Worm (Caenorhabditis elegans) whole organism, L3 larva: ENCODE data around the gene fbxb-58.

ENCODE experiments used
- ZK546.5 ChIP-seq: sonication (generic microtip); optimal IDR thresholded peaks from 2 replicates; lab custom pipeline; 2017; ENCODE audit warnings: missing biosample characterization, missing genetic modification characterization
- aly-2 ChIP-seq: fragments of 150-350 bp; optimal IDR thresholded peaks from 2 replicates; lab custom pipeline; 2014; ENCODE audit warnings: missing biosample characterization, missing genetic modification characterization
- ama-1 ChIP-seq: fragments of 150-350 bp; optimal IDR thresholded peaks from 2 replicates; lab custom pipeline; 2018
- ceh-16 ChIP-seq: sonication (generic microtip); optimal IDR thresholded peaks from 2 replicates; lab custom pipeline; 2017; ENCODE audit warnings: missing biosample characterization, missing genetic modification characterization
- ceh-28 ChIP-seq: fragments of 150-350 bp; optimal IDR thresholded peaks from 2 replicates; lab custom pipeline; 2014; ENCODE audit warnings: missing biosample characterization, missing genetic modification reagents, missing genetic modification characterization
- ceh-9 ChIP-seq: sonication (generic microtip); optimal IDR thresholded peaks from 2 replicates; lab custom pipeline; 2018; ENCODE audit warnings: missing biosample characterization, missing genetic modification characterization
- daf-12 ChIP-seq: fragments of 150-350 bp; optimal IDR thresholded peaks from 2 replicates; lab custom pipeline; 2014; ENCODE audit warnings: missing biosample characterization, missing genetic modification reagents, missing genetic modification characterization
- egl-27 ChIP-seq: sonication (generic microtip); optimal IDR thresholded peaks from 4 replicates; lab custom pipeline; 2017; ENCODE audit warnings: missing biosample characterization, missing genetic modification reagents, missing genetic modification characterization
- egl-5 ChIP-seq: fragments of 150-350 bp; optimal IDR thresholded peaks from 2 replicates; lab custom pipeline; 2017; ENCODE audit warnings: missing biosample characterization, missing genetic modification reagents, missing genetic modification characterization, inconsistent platforms
- elt-1 ChIP-seq: fragments of 150-350 bp; optimal IDR thresholded peaks from 2 replicates; lab custom pipeline; 2014; ENCODE audit warnings: missing biosample characterization, missing genetic modification characterization
- elt-2 ChIP-seq: sonication (generic microtip); optimal IDR thresholded peaks from 2 replicates; lab custom pipeline; 2016; ENCODE audit warnings: missing genetic modification reagents, mild to moderate bottlenecking, missing genetic modification characterization, missing compliant biosample characterization
- eor-1 ChIP-seq, 2 experiments: fragments of 150-350 bp; optimal IDR thresholded peaks; 2 replicates each; lab custom pipeline; 2014 to 2018; ENCODE audit warnings: missing biosample characterization in 2 of 2, missing genetic modification characterization in 2 of 2
- fkh-10 ChIP-seq: sonication (generic microtip); optimal IDR thresholded peaks from 2 replicates; lab custom pipeline; 2017; ENCODE audit warnings: missing biosample characterization, missing genetic modification reagents, missing genetic modification characterization
- fkh-2 ChIP-seq: fragments of 150-350 bp; optimal IDR thresholded peaks from 2 replicates; lab custom pipeline; 2014; ENCODE audit warnings: missing biosample characterization, missing genetic modification reagents, missing genetic modification characterization
- fos-1 ChIP-seq: fragments of 150-350 bp; optimal IDR thresholded peaks from 2 replicates; lab custom pipeline; 2014; ENCODE audit warnings: missing biosample characterization, missing genetic modification characterization
- hmg-11 ChIP-seq: sonication (generic microtip); optimal IDR thresholded peaks from 2 replicates; lab custom pipeline; 2016; ENCODE audit warnings: missing genetic modification characterization, missing compliant biosample characterization
- lin-15B ChIP-seq: fragments of 150-350 bp; optimal IDR thresholded peaks from 2 replicates; lab custom pipeline; 2014; ENCODE audit warnings: missing biosample characterization, missing genetic modification characterization
- lsy-12 ChIP-seq: sonication (generic microtip); optimal IDR thresholded peaks from 2 replicates; lab custom pipeline; 2016; ENCODE audit warnings: mild to moderate bottlenecking, missing genetic modification characterization, missing compliant biosample characterization
- mml-1 ChIP-seq: fragments of 150-350 bp; sonication (generic microtip); optimal IDR thresholded peaks from 3 replicates; lab custom pipeline; 2014; ENCODE audit warnings: missing biosample characterization, missing genetic modification characterization
- nhr-23 ChIP-seq: fragments of 150-350 bp; optimal IDR thresholded peaks from 2 replicates; lab custom pipeline; 2014; ENCODE audit warnings: missing biosample characterization, missing genetic modification reagents, missing genetic modification characterization
- nhr-237 ChIP-seq: fragments of 150-350 bp; optimal IDR thresholded peaks from 2 replicates; lab custom pipeline; 2014; ENCODE audit warnings: missing biosample characterization, missing genetic modification characterization
- nhr-25 ChIP-seq: sonication (generic microtip); optimal IDR thresholded peaks from 2 replicates; lab custom pipeline; 2017; ENCODE audit warnings: missing biosample characterization, missing genetic modification characterization
- nhr-28 ChIP-seq: fragments of 150-350 bp; optimal IDR thresholded peaks from 2 replicates; lab custom pipeline; 2014; ENCODE audit warnings: missing biosample characterization, missing genetic modification characterization
- nhr-67 ChIP-seq: fragments of 150-350 bp; optimal IDR thresholded peaks from 2 replicates; lab custom pipeline; 2014; ENCODE audit warnings: missing biosample characterization, missing genetic modification characterization
- nhr-76 ChIP-seq: fragments of 150-350 bp; sonication (generic microtip); optimal IDR thresholded peaks from 5 replicates; lab custom pipeline; 2014; ENCODE audit warnings: missing biosample characterization, missing genetic modification characterization
- nhr-77 ChIP-seq: fragments of 150-350 bp; optimal IDR thresholded peaks from 2 replicates; lab custom pipeline; 2014; ENCODE audit warnings: missing biosample characterization, missing genetic modification characterization
- pha-4 ChIP-seq: fragments of 150-350 bp; optimal IDR thresholded peaks from 2 replicates; lab custom pipeline; 2014; ENCODE audit warnings: missing biosample characterization, missing genetic modification reagents, missing genetic modification characterization
- pqm-1 ChIP-seq: fragments of 150-350 bp; optimal IDR thresholded peaks from 2 replicates; lab custom pipeline; 2017; ENCODE audit warnings: missing biosample characterization, missing genetic modification characterization, inconsistent platforms
- skn-1 ChIP-seq: fragments of 150-350 bp; optimal IDR thresholded peaks from 2 replicates; lab custom pipeline; 2014; ENCODE audit warnings: missing biosample characterization, missing genetic modification characterization
- snpc-4 ChIP-seq: fragments of 150-350 bp; optimal IDR thresholded peaks from 2 replicates; lab custom pipeline; 2014; ENCODE audit warnings: missing biosample characterization, missing genetic modification characterization
- tbx-2 ChIP-seq: sonication (generic microtip); optimal IDR thresholded peaks from 2 replicates; lab custom pipeline; 2016; ENCODE audit warnings: mild to moderate bottlenecking, missing genetic modification characterization, missing compliant biosample characterization
- zag-1 ChIP-seq: fragments of 150-350 bp; optimal IDR thresholded peaks from 2 replicates; lab custom pipeline; 2014; ENCODE audit warnings: missing biosample characterization, missing genetic modification characterization
- ztf-4 ChIP-seq: fragments of 150-350 bp; optimal IDR thresholded peaks from 2 replicates; lab custom pipeline; 2014; ENCODE audit warnings: missing biosample characterization, missing genetic modification characterization

The fbxb-58 gene

ce11 chrX:1627013-1627412 lies 924 bp upstream of the fbxb-58 start (continued):
- TF ChIP-seq mml-1 (no peak), nhr-76 (tag; lab: Kevin White, UChicago) (peak; percentile 89), ZK546.5 (tag; lab: Kevin White, UChicago) (peak; percentile 62), snpc-4 (tag; lab: Kevin White, UChicago) (peak; percentile 92), nhr-25 (tag; lab: Kevin White, UChicago) (peak; percentile 84), nhr-23 (tag; lab: Kevin White, UChicago) (peak; percentile 96)

DNA sequence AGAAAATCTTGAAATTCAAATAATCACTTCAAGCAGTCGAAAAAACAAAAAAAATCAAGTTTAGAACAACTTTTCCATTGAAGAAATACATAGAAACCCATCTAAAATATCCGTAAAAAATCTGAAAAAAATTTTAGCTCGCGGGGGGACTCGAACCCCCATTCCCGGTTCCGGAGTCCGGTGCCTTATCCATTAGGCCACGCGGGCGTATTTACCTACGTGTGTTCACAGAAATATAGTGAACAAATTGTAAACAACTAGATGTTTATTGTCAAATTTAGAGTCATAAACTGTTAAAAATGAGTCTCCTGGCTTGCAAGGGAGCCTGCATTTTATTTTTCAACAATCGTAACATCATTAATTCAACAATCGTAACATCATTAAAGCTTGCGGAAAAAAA lies 1.8 kb downstream of the fbxb-58 start:
- TF ChIP-seq aly-2 (no peak), snpc-4 (tag; lab: Kevin White, UChicago) (no peak), elt-2 (no peak), nhr-28 (tag; lab: Kevin White, UChicago) (no peak), nhr-77 (tag; lab: Kevin White, UChicago) (no peak), ceh-28 (no peak), pha-4 (tag; lab: Kevin White, UChicago) (no peak)
- TF ChIP-seq, all 47 proteins: peak for 0

DNA sequence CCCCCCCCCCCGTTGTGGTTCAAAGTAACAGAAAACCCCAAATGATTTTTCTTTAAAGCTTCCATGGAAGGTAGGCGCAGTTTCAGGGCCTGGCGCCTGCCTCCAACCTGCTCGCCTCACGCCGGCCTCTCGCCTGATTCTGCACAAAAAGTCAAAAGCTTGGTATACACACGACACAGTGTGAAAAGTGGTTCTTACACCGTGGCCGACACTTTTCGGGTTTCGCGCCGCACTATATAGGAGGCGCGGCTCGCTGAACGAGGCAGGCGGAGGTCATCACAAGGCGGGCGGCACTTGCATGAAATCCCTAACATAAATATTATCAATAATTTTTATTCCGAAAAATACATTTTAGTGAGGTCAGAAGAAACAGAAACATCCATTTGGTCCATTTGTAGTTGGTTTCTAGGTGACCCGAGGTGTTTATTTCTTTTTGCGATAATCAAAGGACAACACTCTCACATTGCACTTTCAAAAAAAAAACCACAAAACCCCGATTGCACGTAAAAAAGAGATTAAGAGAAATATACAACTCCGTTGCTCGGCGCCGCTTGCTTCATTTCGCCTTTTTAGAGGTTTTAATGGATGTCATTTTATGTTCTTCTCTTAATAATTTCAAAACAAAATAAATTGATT lies 3.1 kb downstream of the fbxb-58 start, which contains the start of gene ZK380.2:
ZK380.2 (plus strand) TSS at position 586 of the 636 bp plus-strand sequence.
- TF ChIP-seq daf-12 (tag; lab: Kevin White, UChicago) (no peak), snpc-4 (tag; lab: Kevin White, UChicago) (no peak), ZK546.5 (tag; lab: Kevin White, UChicago) (no peak), lin-15B (tag; lab: Kevin White, UChicago) (no peak), fos-1 (tag; lab: Kevin White, UChicago) (no peak), nhr-67 (no peak), elt-2 (no peak), eor-1 (tag; optimal IDR thresholded peaks at IDR 0.05; lab: Kevin White, UChicago) (no peak), hmg-11 (tag; lab: Kevin White, UChicago) (no peak), fkh-2 (tag; lab: Kevin White, UChicago) (no peak), skn-1 (tag; lab: Kevin White, UChicago) (no peak), ceh-9 (tag; lab: Kevin White, UChicago) (no peak), lsy-12 (tag; lab: Kevin White, UChicago) (no peak), ceh-28 (no peak), ztf-4 (tag; lab: Kevin White, UChicago) (no peak), egl-27 (tag; lab: Kevin White, UChicago) (no peak), fkh-10 (GFP tag; lab: Kevin White, UChicago) (no peak), ceh-16 (tag; lab: Kevin White, UChicago) (no peak), nhr-237 (no peak)

- TF ChIP-seq elt-1 (tag; lab: Kevin White, UChicago): no peak
- TF ChIP-seq pqm-1 (tag; lab: Kevin White, UChicago): no peak
- no peak for TF ChIP-seq elt-2
- TF ChIP-seq fkh-2 (tag; lab: Kevin White, UChicago): no peak
- no peak for TF ChIP-seq tbx-2
- TF ChIP-seq aly-2: no peak
- no peak for TF ChIP-seq zag-1
- TF ChIP-seq eor-1 (tag; optimal IDR thresholded peaks at IDR 0.05; lab: Kevin White, UChicago): no peak
- no peak for TF ChIP-seq ama-1
- TF ChIP-seq egl-5 (tag; lab: Kevin White, UChicago): no peak
These were observed 15.6 kb downstream of the fbxb-58 start for ce11 chrX:1643442-1644096.

DNA sequence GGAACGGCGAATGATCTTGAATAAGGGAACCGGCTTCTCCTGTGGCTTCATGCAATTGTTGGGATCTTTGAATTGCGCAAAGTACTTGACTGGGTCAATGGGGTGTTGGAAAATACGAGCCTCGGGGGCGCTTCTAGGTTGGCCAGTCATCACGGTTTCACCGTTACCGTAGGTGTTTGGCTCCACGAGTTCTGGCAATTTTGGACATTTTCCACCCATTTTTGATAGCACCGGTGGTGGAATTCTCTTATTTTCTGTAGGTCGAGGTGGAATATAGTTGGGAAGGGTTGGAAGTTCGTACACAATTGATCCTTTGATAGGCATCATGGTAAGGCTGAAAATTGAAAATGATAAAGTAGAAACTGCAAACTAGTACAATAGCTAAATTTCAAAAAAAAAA lies 23.7 kb downstream of the fbxb-58 start, which contains the start of gene ZK380.4:
ZK380.4 (minus strand) TSS at position 327 of the 400 bp plus-strand sequence.
- TF ChIP-seq egl-5 (tag; lab: Kevin White, UChicago) (no peak), ama-1 (no peak), lin-15B (tag; lab: Kevin White, UChicago) (no peak), mml-1 (no peak), nhr-77 (tag; lab: Kevin White, UChicago) (no peak)
- TF ChIP-seq, all 47 proteins: peak for 0
